Fruit fly (Drosophila melanogaster) S2 (cell line): ENCODE results near the gene APC7.

Experiments
- CG8478 ChIP-seq: fragments of >200 bp; optimal IDR thresholded peaks from 2 replicates; lab custom pipeline; 2018
- CTCF ChIP-seq, 2 experiments: fragments of >200 bp; optimal IDR thresholded peaks; 2 replicates each; lab custom pipeline; 2018

dm6 chrX:6621566-6622006 lies 24.7 kb downstream of the APC7 start:
- TF ChIP-seq CG8478 (lab: Kevin White, UChicago) (no peak), CTCF (optimal IDR thresholded peaks at IDR 0.05; lab: Kevin White, UChicago) (no peak)
